Fruit fly (Drosophila melanogaster) whole organism, embryonic: ENCODE measurements around the gene Eig71Ej.

Source experiments
- Chrac-16 ChIP-seq: fragments of 200-800 bp; sonication (Bioruptor generic); optimal IDR thresholded peaks from 3 replicates; lab custom pipeline; 2016; ENCODE audit warnings: missing biosample characterization, missing genetic modification characterization
- Poxn ChIP-seq: fragments of 200-800 bp; sonication (Bioruptor generic); IDR thresholded peaks from 2 replicates; pipeline ENCODE4 v1.3.6; 2022; ENCODE audit warnings: missing biosample characterization, missing genetic modification characterization
- tio ChIP-seq: fragments of 200-800 bp; sonication (Bioruptor generic); optimal IDR thresholded peaks from 2 replicates; lab custom pipeline; 2017; ENCODE audit warnings: missing biosample characterization, missing genetic modification characterization, inconsistent platforms

DNA sequence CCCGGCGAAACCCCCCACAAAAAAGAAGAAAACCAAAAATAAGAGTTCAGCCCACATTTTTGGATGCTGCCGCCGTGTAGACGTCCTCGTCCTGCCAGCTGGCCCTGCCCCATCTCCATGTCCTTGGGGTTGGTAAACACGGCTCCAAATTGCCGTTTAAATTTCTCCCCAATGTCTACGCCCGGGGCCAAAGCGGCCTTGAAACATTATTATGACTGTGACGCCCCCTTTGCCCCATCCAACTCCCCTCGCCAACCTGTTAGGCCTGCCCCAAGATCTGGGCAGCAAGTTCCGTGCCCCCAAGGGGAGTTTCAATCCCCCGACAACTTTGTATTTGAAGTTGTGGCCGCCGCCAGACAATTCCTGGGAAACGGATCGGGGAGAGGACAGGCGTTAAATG is 43.9 kb downstream of the Eig71Ej start:
- TF ChIP-seq tio (GFP tag; lab: Kevin White, UChicago): no peak
- no peak for TF ChIP-seq Poxn (GFP tag; lab: Robert Waterston, UW)
- no peak for TF ChIP-seq Chrac-16 (GFP tag; lab: Kevin White, UChicago)
